Fruit fly (Drosophila melanogaster) whole organism, pupa: Measurements from ENCODE around the gene Cln7.

ENCODE experiments used
- CG10348 ChIP-seq: fragments of 200-800 bp; sonication (Bioruptor generic); IDR thresholded peaks from 2 replicates; pipeline ENCODE4 v1.3.6; 2022; ENCODE audit warnings: missing biosample characterization, missing genetic modification characterization
- CG12605 ChIP-seq: fragments of 200-800 bp; sonication (Bioruptor generic); IDR thresholded peaks from 2 replicates; pipeline ENCODE4 v1.3.6; 2022; ENCODE audit warnings: missing biosample characterization, missing genetic modification characterization
- CG13204 ChIP-seq: fragments of 200-800 bp; sonication (Bioruptor generic); optimal IDR thresholded peaks from 2 replicates; lab custom pipeline; 2018; ENCODE audit warnings: missing biosample characterization, mild to moderate bottlenecking, missing genetic modification characterization, moderate library complexity
- CG14655 ChIP-seq: fragments of 200-800 bp; sonication (Bioruptor generic); optimal IDR thresholded peaks from 3 replicates; lab custom pipeline; 2017; ENCODE audit warnings: mild to moderate bottlenecking, missing biosample characterization, missing genetic modification reagents, missing genetic modification characterization
- CG15710 ChIP-seq: fragments of 200-800 bp; sonication (Bioruptor generic); optimal IDR thresholded peaks from 2 replicates; lab custom pipeline; 2018; ENCODE audit warnings: missing biosample characterization, mild to moderate bottlenecking, missing genetic modification characterization, moderate library complexity
- CG17806 ChIP-seq: fragments of 200-800 bp; sonication (Bioruptor generic); optimal IDR thresholded peaks from 2 replicates; lab custom pipeline; 2018; ENCODE audit warnings: missing biosample characterization, mild to moderate bottlenecking, missing genetic modification characterization, moderate library complexity
- CG32121 ChIP-seq: fragments of 200-800 bp; sonication (Bioruptor generic); IDR thresholded peaks from 2 replicates; pipeline ENCODE4 v1.3.6; 2022; ENCODE audit warnings: missing biosample characterization, missing genetic modification characterization
- CG34367 ChIP-seq: fragments of 200-800 bp; sonication (Bioruptor generic); optimal IDR thresholded peaks from 2 replicates; lab custom pipeline; 2018; ENCODE audit warnings: missing biosample characterization, mild to moderate bottlenecking, missing genetic modification characterization
- CG4496 ChIP-seq: fragments of 200-800 bp; sonication (Bioruptor generic); IDR thresholded peaks from 3 replicates; pipeline ENCODE4 v1.3.6; 2022; ENCODE audit warnings: missing biosample characterization, missing genetic modification characterization
- CG8159 ChIP-seq: fragments of 200-800 bp; sonication (Bioruptor generic); optimal IDR thresholded peaks from 3 replicates; lab custom pipeline; 2018; ENCODE audit warnings: missing biosample characterization, mild to moderate bottlenecking, missing genetic modification characterization, moderate library complexity
- CG8301 ChIP-seq: fragments of 200-800 bp; sonication (Bioruptor generic); optimal IDR thresholded peaks from 2 replicates; lab custom pipeline; 2018; ENCODE audit warnings: missing biosample characterization, mild to moderate bottlenecking, missing genetic modification characterization
- CG9948 ChIP-seq: fragments of 200-800 bp; sonication (Bioruptor generic); optimal IDR thresholded peaks from 2 replicates; lab custom pipeline; 2018; ENCODE audit warnings: missing biosample characterization, mild to moderate bottlenecking, missing genetic modification characterization, moderate library complexity
- D1 ChIP-seq: fragments of 200-800 bp; sonication (Bioruptor generic); optimal IDR thresholded peaks from 2 replicates; lab custom pipeline; 2018; ENCODE audit warnings: missing biosample characterization, mild to moderate bottlenecking, missing genetic modification characterization, moderate library complexity
- EcR ChIP-seq: fragments of 200-800 bp; sonication (Bioruptor generic); optimal IDR thresholded peaks from 3 replicates; lab custom pipeline; 2019; ENCODE audit warnings: missing biosample characterization, missing genetic modification characterization, mild to moderate bottlenecking, moderate library complexity, missing genetic modification reagents
- Ets98B ChIP-seq: fragments of 200-800 bp; sonication (Bioruptor generic); IDR thresholded peaks from 2 replicates; pipeline ENCODE4 v1.3.6; 2022; ENCODE audit warnings: missing biosample characterization, missing genetic modification characterization
- Pif1A ChIP-seq: fragments of 200-800 bp; sonication (Bioruptor generic); optimal IDR thresholded peaks from 3 replicates; lab custom pipeline; 2016; ENCODE audit warnings: missing biosample characterization, missing genetic modification characterization
- Pif1B ChIP-seq: fragments of 200-800 bp; sonication (Bioruptor generic); optimal IDR thresholded peaks from 3 replicates; lab custom pipeline; 2016; ENCODE audit warnings: missing biosample characterization, missing genetic modification characterization
- Snoo ChIP-seq: fragments of 200-800 bp; sonication (Bioruptor generic); optimal IDR thresholded peaks from 3 replicates; lab custom pipeline; 2017; ENCODE audit warnings: missing biosample characterization, mild to moderate bottlenecking, missing genetic modification characterization, inconsistent platforms
- fd96Ca ChIP-seq: fragments of 200-800 bp; sonication (Bioruptor generic); IDR thresholded peaks from 3 replicates; pipeline ENCODE4 v1.3.6; 2022; ENCODE audit warnings: missing biosample characterization, missing genetic modification characterization
- gl ChIP-seq: fragments of 200-800 bp; sonication (Bioruptor generic); optimal IDR thresholded peaks from 2 replicates; lab custom pipeline; 2018; ENCODE audit warnings: missing biosample characterization, mild to moderate bottlenecking, missing genetic modification characterization
- rn ChIP-seq: fragments of 200-800 bp; sonication (Bioruptor generic); IDR thresholded peaks from 2 replicates; pipeline ENCODE4 v1.3.6; 2022; ENCODE audit warnings: missing biosample characterization, missing genetic modification characterization

Cln7 gene

DNA sequence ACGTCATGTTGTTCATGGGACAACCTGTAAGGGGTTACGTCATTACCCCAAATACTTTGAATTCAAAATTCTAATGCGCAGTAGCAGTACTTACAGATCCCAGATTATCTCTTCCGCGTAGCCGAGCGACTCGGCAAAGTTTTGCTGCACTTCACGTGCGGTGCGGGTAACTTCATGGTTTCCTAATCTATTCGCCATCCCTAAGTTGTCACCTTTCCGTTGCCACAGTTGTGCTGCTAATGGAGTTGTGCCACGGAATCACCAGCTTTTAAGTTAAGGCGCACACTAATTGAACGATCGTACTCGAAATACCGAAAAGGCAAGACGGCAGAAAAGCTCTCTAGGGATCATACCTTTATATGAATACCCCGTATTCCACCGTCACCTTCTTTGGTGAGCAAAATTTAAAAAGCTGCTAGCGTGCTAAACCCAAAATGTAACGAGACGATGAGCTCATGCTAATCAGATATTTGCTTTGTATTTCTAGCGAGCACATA is 14.9 kb upstream of the Cln7 start, which contains the start of gene pst:
pst (minus strand) TSS at position 437 of the 497 bp plus-strand sequence.
- TF ChIP-seq CG12605 (GFP tag; lab: Robert Waterston, UW): peak; percentile 16; the same call in 1 of the 2 replicates
- no peak for TF ChIP-seq CG10348
- no peak; the same call in 2 of the 3 replicates for TF ChIP-seq fd96Ca (GFP tag; lab: Robert Waterston, UW)
- peak; percentile 6 for TF ChIP-seq CG15710 (tag; lab: Kevin White, UChicago)
- TF ChIP-seq Ets98B (GFP tag; lab: Robert Waterston, UW): peak; percentile 5; the same call in 1 of the 2 replicates
- no peak for TF ChIP-seq EcR (GFP tag; lab: Kevin White, UChicago)
- TF ChIP-seq Pif1A: no peak

DNA sequence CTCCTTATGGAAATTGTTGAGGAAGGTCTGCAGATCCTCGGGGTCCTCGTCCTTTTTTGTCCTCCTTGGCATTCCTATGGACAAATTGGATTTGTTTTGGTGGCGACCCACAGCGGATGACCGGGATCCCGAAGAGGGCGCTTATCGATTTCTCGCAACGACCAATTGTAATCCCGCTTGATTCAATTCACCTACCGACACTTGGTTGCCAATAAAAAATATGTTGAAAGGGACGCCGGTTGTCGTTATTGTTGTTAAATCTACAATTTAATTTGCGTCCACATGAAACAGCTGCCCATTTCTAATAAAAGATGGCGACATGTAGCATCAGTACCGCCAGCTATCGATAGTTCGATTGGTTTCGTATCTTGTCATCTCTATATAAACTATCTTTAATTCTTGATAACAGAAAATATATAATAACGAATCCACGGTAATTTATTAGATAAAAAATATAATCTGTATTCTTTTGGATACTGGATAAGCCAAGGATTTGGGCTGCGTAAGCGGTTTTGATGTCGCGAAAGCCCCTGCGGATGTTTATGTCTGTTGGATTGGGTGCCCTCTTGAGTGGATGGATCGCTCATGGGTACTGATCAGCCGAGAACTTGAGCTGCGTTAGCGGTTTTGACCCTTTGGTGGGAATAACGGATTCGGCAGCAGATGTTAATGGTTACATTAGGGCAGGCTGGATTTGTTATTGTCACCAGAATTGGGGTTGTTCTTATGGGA is 11.6 kb upstream of the Cln7 start, which contains the start of gene CTCF:
CTCF (minus strand) TSS at position 328 of the 732 bp plus-strand sequence.
- no peak for TF ChIP-seq CG13204
- no peak for TF ChIP-seq CG32121
- peak; percentile 13 for TF ChIP-seq CG15710 (tag; lab: Kevin White, UChicago)
- peak; percentile 30; the same call in 1 of the 3 replicates for TF ChIP-seq fd96Ca (GFP tag; lab: Robert Waterston, UW)
- no peak for TF ChIP-seq CG12605 (GFP tag; lab: Robert Waterston, UW)
- TF ChIP-seq CG9948 (tag; lab: Kevin White, UChicago): peak; percentile 12

DNA sequence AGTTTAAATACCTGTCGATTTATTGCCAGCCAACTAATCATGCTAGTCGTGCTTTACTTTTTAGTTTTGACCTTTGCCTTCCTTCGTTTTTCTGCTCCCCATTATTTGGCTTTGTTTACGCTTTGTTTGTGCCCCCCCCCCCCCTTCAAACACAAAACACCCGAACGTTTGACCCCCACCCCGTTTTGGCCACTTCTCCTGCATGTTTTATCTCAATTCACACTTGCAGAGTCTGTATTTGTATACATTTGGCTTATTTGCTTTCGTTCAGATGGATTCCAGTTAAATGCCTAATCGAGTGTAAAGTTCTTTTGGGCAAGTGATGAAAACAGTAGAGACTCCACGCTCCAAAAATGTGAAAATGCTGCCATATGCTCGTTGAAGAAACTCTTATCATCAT is 4.3 kb upstream of the Cln7 start:
- no peak for TF ChIP-seq CG14655
- no peak for TF ChIP-seq CG12605 (GFP tag; lab: Robert Waterston, UW)

DNA sequence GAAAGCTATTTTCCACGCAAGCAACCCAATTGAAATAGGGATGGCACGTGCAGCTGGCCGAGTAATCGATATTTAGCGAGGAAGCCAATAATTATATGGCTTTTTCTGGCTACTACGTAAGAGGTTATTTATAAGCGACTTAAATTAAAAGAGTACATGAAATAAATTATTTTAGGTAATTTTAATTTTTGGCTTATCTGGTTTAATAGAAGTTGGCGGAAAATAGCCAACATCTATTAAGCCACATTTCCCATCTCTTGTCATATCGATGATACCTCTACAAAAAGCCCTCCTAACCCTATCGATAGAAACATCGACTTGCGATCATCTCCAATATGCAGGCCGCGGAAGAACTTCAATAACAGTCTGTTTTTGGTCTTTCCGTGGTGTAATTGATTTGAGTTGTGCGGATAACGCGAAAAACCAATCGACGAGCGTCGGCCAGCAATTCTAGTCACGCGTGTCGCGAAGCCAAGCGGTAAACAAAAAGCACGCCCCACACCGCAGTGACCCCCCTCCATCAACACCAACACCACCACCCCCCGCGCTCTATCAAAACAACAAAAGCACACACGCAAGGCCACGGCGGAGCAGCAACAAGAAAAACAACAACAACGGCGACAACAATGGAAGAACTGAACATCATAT is 3.1 kb upstream of the Cln7 start, which contains the start of the genes Srp19 and qm:
Srp19 (minus strand) TSS at position 51 of the 648 bp plus-strand sequence.
qm (plus strand) TSS at position 330 of the 648 bp plus-strand sequence.
- TF ChIP-seq D1 (tag; lab: Kevin White, UChicago) (no peak), CG8159 (tag; lab: Kevin White, UChicago) (no peak), gl (tag; lab: Kevin White, UChicago) (peak; percentile 20), rn (no peak), Snoo (tag; lab: Kevin White, UChicago) (no peak), CG13204 (peak; percentile 61), CG9948 (tag; lab: Kevin White, UChicago) (no peak), CG4496 (GFP tag; lab: Robert Waterston, UW) (peak; percentile 59; the same call in 1 of the 3 replicates), CG12605 (GFP tag; lab: Robert Waterston, UW) (peak; percentile 64), Ets98B (GFP tag; lab: Robert Waterston, UW) (peak; percentile 43; the same call in 1 of the 2 replicates), fd96Ca (GFP tag; lab: Robert Waterston, UW) (peak; percentile 27; the same call in 2 of the 3 replicates), CG34367 (tag; lab: Kevin White, UChicago) (no peak), EcR (GFP tag; lab: Kevin White, UChicago) (peak; percentile 44), CG32121 (peak; percentile 25; the same call in 1 of the 2 replicates), CG15710 (tag; lab: Kevin White, UChicago) (peak; percentile 11)

DNA sequence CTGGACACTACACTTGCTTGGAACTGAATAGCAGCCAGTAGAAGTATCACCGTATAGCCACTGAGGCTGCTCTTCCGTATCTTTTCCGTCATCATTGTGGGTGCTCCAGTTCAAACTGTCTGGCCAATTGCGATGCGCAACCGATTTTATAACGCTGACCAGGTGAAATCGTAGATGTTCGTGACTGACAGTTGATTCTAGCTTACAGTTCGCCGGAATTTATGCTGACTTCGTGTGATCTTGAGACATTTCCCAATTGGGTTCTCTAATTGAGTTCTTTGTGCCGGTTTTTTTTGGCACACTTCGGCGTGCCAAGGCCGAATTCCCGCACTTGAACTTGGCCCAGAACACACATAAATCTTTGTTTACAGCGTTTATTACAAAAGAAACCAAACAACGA is 2.0 kb upstream of the Cln7 start, which contains the start of gene CG14834:
CG14834 (minus strand) TSS at position 173 of the 400 bp plus-strand sequence.
- no peak for TF ChIP-seq CG15710 (tag; lab: Kevin White, UChicago)
- no peak for TF ChIP-seq rn
- no peak for TF ChIP-seq CG12605 (GFP tag; lab: Robert Waterston, UW)
- no peak for TF ChIP-seq CG34367 (tag; lab: Kevin White, UChicago)
- no peak for TF ChIP-seq Pif1A
- TF ChIP-seq fd96Ca (GFP tag; lab: Robert Waterston, UW): no peak
- no peak for TF ChIP-seq CG17806
- no peak for TF ChIP-seq CG9948 (tag; lab: Kevin White, UChicago)

DNA sequence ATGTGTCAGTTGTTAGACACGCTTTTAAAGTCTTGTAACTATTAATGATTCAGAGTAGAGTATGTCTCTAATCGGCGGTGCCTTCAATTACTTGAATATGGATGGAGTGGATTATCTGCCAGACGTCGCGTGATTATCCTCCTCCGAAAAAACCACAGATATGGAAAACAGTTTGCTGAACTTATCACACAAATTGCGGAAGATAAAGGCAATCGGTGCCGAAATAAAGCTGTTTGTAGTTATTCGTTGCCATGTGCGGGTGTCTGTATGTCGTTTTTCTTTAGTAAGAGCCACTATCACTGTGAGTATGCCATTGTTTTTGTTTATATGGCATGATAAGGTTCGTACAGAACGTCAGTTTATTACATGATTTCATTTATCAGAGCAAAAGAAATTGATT is 982 bp downstream of the Cln7 start:
- TF ChIP-seq CG8301 (tag; lab: Kevin White, UChicago) (no peak), Snoo (tag; lab: Kevin White, UChicago) (no peak), Ets98B (GFP tag; lab: Robert Waterston, UW) (no peak), CG32121 (no peak), CG34367 (tag; lab: Kevin White, UChicago) (no peak), EcR (GFP tag; lab: Kevin White, UChicago) (no peak), fd96Ca (GFP tag; lab: Robert Waterston, UW) (no peak), Pif1B (GFP tag; lab: Kevin White, UChicago) (no peak), Pif1A (no peak), CG12605 (GFP tag; lab: Robert Waterston, UW) (no peak), CG17806 (no peak), CG9948 (tag; lab: Kevin White, UChicago) (no peak), gl (tag; lab: Kevin White, UChicago) (no peak), CG13204 (no peak), D1 (tag; lab: Kevin White, UChicago) (no peak), CG15710 (tag; lab: Kevin White, UChicago) (no peak), CG4496 (GFP tag; lab: Robert Waterston, UW) (no peak), CG8159 (tag; lab: Kevin White, UChicago) (no peak)
- TF ChIP-seq, all 21 proteins: peak for 0
